Worm (Caenorhabditis elegans): Measurements from ENCODE around the gene T05C7.8.
"Not testable (repeated sequence)": the region's sequence is repeated elsewhere in the genome, so short reads cannot be mapped to it uniquely, and the experiment has no call there.

The T05C7.8 gene

DNA sequence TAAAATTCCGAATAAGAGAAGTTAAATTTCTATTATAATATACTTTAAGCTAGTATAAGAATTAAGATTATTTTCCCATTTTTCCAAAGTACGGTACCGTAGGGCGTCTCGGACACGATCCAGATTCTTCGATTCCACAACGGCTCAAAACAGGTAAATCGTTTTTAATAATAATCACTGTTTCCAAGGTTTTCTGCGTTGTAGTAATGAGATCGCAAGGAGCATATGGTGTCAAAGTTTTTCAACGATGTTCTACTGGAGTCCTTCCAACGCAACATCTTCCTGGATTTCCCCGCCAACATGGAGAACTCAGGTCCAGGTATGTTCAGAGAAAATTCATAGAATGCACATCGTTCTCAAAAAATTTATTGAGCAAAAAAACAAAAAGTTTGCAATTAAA, 14.7 kb upstream of the T05C7.8 start, which contains the start of gene T05C7.7:
Gene T05C7.7, plus strand, starts transcription at position 301 of the 400 bp plus-strand sequence.
- TF ChIP-seq aly-2 (tag; optimal IDR thresholded peaks at IDR 0.05); C16A3.4 (tag; optimal IDR thresholded peaks at IDR 0.05); nhr-19 (GFP tag; conservative IDR thresholded peaks at IDR 0.05): not testable (repeated sequence)

DNA sequence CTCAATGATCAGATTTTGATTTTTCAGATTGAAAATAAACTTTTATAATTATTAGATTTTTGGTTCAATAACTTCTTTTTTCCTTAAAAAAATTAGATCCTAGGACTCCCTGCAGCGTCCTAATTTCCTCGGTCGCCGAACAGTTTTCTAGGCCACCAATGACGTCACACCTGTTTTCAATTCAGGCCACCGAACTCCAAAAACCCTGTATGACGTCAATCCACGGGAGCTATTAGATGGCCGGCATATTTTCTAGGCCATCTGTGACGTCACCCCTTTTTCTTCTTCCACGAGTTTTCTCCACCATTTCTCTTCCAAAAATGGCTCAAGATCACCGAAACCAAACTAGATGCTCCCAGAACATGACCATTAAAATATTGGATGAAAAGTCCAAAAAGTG, 4.9 kb upstream of the T05C7.8 start:
- no peak for TF ChIP-seq efl-1 (optimal IDR thresholded peaks at IDR 0.05)
- TF ChIP-seq efl-1 (GFP tag; optimal IDR thresholded peaks at IDR 0.05 in 1 of 2) = peak in 1 of 2 experiments; percentile 3
- no peak for TF ChIP-seq irx-1 (tag; optimal IDR thresholded peaks at IDR 0.05)

DNA sequence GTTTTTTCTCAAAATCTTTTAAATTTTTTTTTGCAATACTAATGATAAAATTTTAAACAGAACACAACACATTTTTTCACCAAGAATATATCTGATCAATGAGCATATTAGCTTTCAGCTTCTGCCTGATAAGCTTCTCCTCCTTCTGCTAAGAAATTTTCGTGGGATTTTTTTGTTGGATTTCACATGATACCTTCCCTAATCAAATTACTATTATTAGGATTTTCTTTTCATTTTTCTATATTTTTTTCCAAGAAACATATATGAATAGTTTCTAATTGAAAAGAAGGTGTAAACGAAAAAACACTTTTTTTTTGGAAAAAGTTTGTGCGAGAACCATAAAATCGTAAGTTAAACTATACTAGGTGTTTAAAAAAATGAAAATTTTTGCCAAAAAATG, 3.0 kb upstream of the T05C7.8 start:
- TF ChIP-seq sox-4 (tag; optimal IDR thresholded peaks at IDR 0.05) (peak; percentile 33), dsc-1 (tag; optimal IDR thresholded peaks at IDR 0.05) (peak; percentile 91), snpc-4 (tag; optimal IDR thresholded peaks at IDR 0.05) (no peak), C04F5.9 (tag; optimal IDR thresholded peaks at IDR 0.05) (no peak)

DNA sequence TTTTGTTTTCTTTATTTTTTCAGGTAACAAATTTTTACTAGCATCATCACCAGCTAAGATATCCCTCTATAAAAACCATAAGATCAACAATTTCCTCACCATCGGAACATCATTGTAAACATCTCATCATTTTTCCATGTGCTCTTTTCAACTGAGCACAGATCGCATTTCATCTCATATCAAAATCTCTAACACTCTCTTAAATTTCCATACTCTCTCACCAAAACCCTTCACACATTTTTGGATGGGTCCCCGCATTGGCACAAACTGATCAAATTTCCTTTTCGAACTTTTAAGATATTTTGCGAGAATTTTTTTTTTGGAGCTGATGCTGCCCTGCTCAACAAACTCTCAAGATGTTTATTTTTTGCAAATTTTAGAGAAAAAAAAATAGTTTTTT, 1.3 kb downstream of the T05C7.8 start:
- TF ChIP-seq efl-1 (optimal IDR thresholded peaks at IDR 0.05) = no peak
- TF ChIP-seq efl-1 (GFP tag; optimal IDR thresholded peaks at IDR 0.05 in 1 of 2) = peak in 1 of 2 experiments; percentile 70
- TF ChIP-seq skn-1 (tag; optimal IDR thresholded peaks at IDR 0.05) = no peak

DNA sequence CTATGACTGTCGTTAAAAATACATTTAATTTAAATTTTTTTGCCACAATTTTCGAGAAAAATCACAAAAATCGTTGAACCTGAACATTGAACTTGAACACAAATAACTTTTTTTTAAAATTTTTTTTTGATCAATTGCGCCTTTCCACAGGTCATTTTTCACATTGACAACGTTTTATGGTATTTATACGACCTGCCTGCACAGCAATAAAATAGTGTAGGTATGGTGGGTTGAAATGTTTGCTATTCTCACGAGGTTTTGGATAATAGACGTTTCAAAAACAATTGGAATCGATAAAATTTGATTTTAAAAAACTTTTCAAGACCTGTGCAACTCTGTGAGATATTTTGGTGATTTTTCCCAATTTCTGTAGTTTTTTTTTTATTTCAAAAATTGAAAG, 2.0 kb downstream of the T05C7.8 start:
- TF ChIP-seq Y116A8C.19 (tag; optimal IDR thresholded peaks at IDR 0.05; ENCODE audit: borderline replicate concordance) (no peak), nhr-85 (tag) (peak; percentile 22)

DNA sequence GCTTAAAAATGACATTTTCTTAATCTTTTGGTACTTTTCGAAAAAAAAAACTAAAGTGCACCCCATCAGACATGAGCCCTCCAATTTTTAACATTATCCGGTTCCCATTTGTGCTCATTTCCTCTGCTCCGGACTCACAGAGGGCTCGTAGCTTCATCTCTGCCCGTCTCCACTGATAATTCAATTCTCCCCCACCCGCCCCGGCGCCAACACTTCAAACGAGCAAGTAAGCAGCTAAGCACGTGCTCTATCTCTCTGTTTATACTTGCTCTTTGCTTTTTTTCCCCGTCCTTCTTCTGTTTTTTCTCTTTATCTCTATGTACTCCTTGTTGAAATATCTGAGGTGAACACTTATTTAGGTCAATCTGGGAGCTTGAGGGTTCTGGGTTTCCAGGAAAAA, 3.0 kb downstream of the T05C7.8 start, which contains the start of gene T05C7.9:
Gene T05C7.9, plus strand, starts transcription at position 72 of the 400 bp plus-strand sequence.
- TF ChIP-seq nhr-77 (tag; optimal IDR thresholded peaks at IDR 0.05) (peak; percentile 9), lsy-2 (tag; optimal IDR thresholded peaks at IDR 0.05) (peak in 1 of 2 experiments; percentile 17), mdl-1 (tag; optimal IDR thresholded peaks at IDR 0.05) (peak in 1 of 2 experiments; percentile 44), elt-3 (tag; optimal IDR thresholded peaks at IDR 0.05) (no peak), pag-3 (tag; optimal IDR thresholded peaks at IDR 0.05; ENCODE audit: borderline replicate concordance, insufficient read depth) (no peak), fkh-8 (tag; optimal IDR thresholded peaks at IDR 0.05) (peak; percentile 38), xbp-1 (tag; optimal IDR thresholded peaks at IDR 0.05) (no peak), ceh-82 (tag; optimal IDR thresholded peaks at IDR 0.05) (peak in 1 of 3 experiments; percentile 3), lin-39 (tag; optimal IDR thresholded peaks at IDR 0.05) (no peak), fkh-10 (GFP tag; optimal IDR thresholded peaks at IDR 0.05) (peak; percentile 33), lin-14 (GFP tag; optimal IDR thresholded peaks at IDR 0.05) (peak; percentile 85), dpl-1 (GFP tag; optimal IDR thresholded peaks at IDR 0.05) (no peak), pax-3 (tag; optimal IDR thresholded peaks at IDR 0.05) (no peak), ama-1 (optimal IDR thresholded peaks at IDR 0.05) (no peak), nhr-20 (tag; optimal IDR thresholded peaks at IDR 0.05) (no peak), nhr-47 (tag; optimal IDR thresholded peaks at IDR 0.05) (peak; percentile 11), nhr-71 (tag; optimal IDR thresholded peaks at IDR 0.05) (peak; percentile 41), tbx-2 (tag; optimal IDR thresholded peaks at IDR 0.05) (peak; percentile 30), tlp-1 (tag; optimal IDR thresholded peaks at IDR 0.05) (no peak), fkh-4 (tag; optimal IDR thresholded peaks at IDR 0.05; ENCODE audit: borderline replicate concordance) (no peak), efl-1 (optimal IDR thresholded peaks at IDR 0.05) (no peak), efl-1 (GFP tag; optimal IDR thresholded peaks at IDR 0.05 in 1 of 2) (peak in 1 of 2 experiments; percentile 87), efl-3 (GFP tag; optimal IDR thresholded peaks at IDR 0.05) (no peak), nhr-11 (tag; optimal IDR thresholded peaks at IDR 0.05) (no peak), zag-1 (tag; optimal IDR thresholded peaks at IDR 0.05) (no peak), jun-1 (tag; optimal IDR thresholded peaks at IDR 0.05) (no peak), vab-15 (tag; optimal IDR thresholded peaks at IDR 0.05) (no peak), rnt-1 (tag; optimal IDR thresholded peaks at IDR 0.05) (peak; percentile 13), skn-1 (tag; optimal IDR thresholded peaks at IDR 0.05) (peak; percentile 17)

All from whole organism, L1 larva.